Fruit fly (Drosophila melanogaster): ENCODE data around the gene B4.

B4 gene

dm6 chr2L:13545678-13546077 is 3.5 kb downstream of the B4 start:
- TF ChIP-seq CG8478 (optimal IDR thresholded peaks at IDR 0.05) (no peak), CTCF (optimal IDR thresholded peaks at IDR 0.05) (no peak)

- no peak for TF ChIP-seq CTCF (optimal IDR thresholded peaks at IDR 0.05)
Observed at dm6 chr2L:13542476-13542875, 6.7 kb downstream of the B4 start, which contains the start of gene CG9263. TSS of gene CG9263 (minus strand) at chr2L:13542576.

- TF ChIP-seq CG8478 (optimal IDR thresholded peaks at IDR 0.05) (no peak), CTCF (optimal IDR thresholded peaks at IDR 0.05) (no peak)
Observed at dm6 chr2L:13541968-13542367, 7.2 kb downstream of the B4 start, which contains the start of gene CG16853. TSS of gene CG16853 (plus strand) at chr2L:13542268.

- TF ChIP-seq CG8478 (optimal IDR thresholded peaks at IDR 0.05) (no peak), CTCF (optimal IDR thresholded peaks at IDR 0.05) (peak; percentile 76 to 78)
Observed at dm6 chr2L:13540704-13541103, 8.4 kb downstream of the B4 start, which contains the start of gene CG16852. TSS of gene CG16852 (plus strand) at chr2L:13540751.

- no peak for TF ChIP-seq CG8478 (optimal IDR thresholded peaks at IDR 0.05)
- TF ChIP-seq CTCF (optimal IDR thresholded peaks at IDR 0.05) = no peak
Observed at dm6 chr2L:13535678-13536077, 13.4 kb downstream of the B4 start, which contains the start of gene CG15638. TSS of gene CG15638 (minus strand) at chr2L:13535778.

dm6 chr2L:13532524-13532923 is 16.6 kb downstream of the B4 start, which contains the start of gene CG33645:
TSS of gene CG33645 (plus strand) at chr2L:13532824.
- no peak for TF ChIP-seq CG8478 (optimal IDR thresholded peaks at IDR 0.05)
- no peak for TF ChIP-seq CTCF (optimal IDR thresholded peaks at IDR 0.05)

- TF ChIP-seq CTCF (optimal IDR thresholded peaks at IDR 0.05) (no peak), CG8478 (optimal IDR thresholded peaks at IDR 0.05) (no peak)
Observed at dm6 chr2L:13531785-13532184, 17.3 kb downstream of the B4 start, which contains the start of gene CG33644. TSS of gene CG33644 (plus strand) at chr2L:13532085.

- TF ChIP-seq CTCF (optimal IDR thresholded peaks at IDR 0.05) (no peak), CG8478 (optimal IDR thresholded peaks at IDR 0.05) (no peak)
Observed at dm6 chr2L:13530774-13531173, 18.4 kb downstream of the B4 start, which contains the start of gene CG33643. TSS of gene CG33643 (plus strand) at chr2L:13531074.

- TF ChIP-seq CTCF (optimal IDR thresholded peaks at IDR 0.05) (no peak), CG8478 (optimal IDR thresholded peaks at IDR 0.05) (no peak)
Observed at dm6 chr2L:13529675-13530074, 19.5 kb downstream of the B4 start, which contains the start of gene CG33642. TSS of gene CG33642 (plus strand) at chr2L:13529975.

dm6 chr2L:13528742-13529141 is 20.4 kb downstream of the B4 start, which contains the start of gene CG33641:
TSS of gene CG33641 (plus strand) at chr2L:13529042.
- TF ChIP-seq CTCF (optimal IDR thresholded peaks at IDR 0.05) (no peak), CG8478 (optimal IDR thresholded peaks at IDR 0.05) (no peak)

dm6 chr2L:13527541-13527940 is 21.6 kb downstream of the B4 start, which contains the start of gene CG33640:
TSS of gene CG33640 (plus strand) at chr2L:13527841.
- TF ChIP-seq CTCF (optimal IDR thresholded peaks at IDR 0.05) (no peak), CG8478 (optimal IDR thresholded peaks at IDR 0.05) (no peak)

dm6 chr2L:13521807-13522206 is 27.3 kb downstream of the B4 start:
- TF ChIP-seq CTCF (optimal IDR thresholded peaks at IDR 0.05) = no peak
- TF ChIP-seq CG8478 (optimal IDR thresholded peaks at IDR 0.05) = no peak

dm6 chr2L:13515688-13516037 is 33.5 kb downstream of the B4 start:
- no peak for TF ChIP-seq CTCF (optimal IDR thresholded peaks at IDR 0.05)
- no peak for TF ChIP-seq CG8478 (optimal IDR thresholded peaks at IDR 0.05)

dm6 chr2L:13514945-13515687 is 34.0 kb downstream of the B4 start:
- TF ChIP-seq CG8478 (optimal IDR thresholded peaks at IDR 0.05) (no peak), CTCF (optimal IDR thresholded peaks at IDR 0.05) (no peak)

- TF ChIP-seq CTCF (optimal IDR thresholded peaks at IDR 0.05) (no peak), CG8478 (optimal IDR thresholded peaks at IDR 0.05) (no peak)
Observed at dm6 chr2L:13514262-13514937, 34.7 kb downstream of the B4 start.
